Worm (Caenorhabditis elegans) whole organism, early embryonic: Measurements from ENCODE around the gene srt-30.

ENCODE experiments used
- B0310.2 ChIP-seq: sonication (generic microtip); optimal IDR thresholded peaks from 2 replicates; lab custom pipeline; 2016; ENCODE audit warnings: mild to moderate bottlenecking, missing genetic modification characterization, missing compliant biosample characterization
- F13C5.2 ChIP-seq: sonication (generic microtip); optimal IDR thresholded peaks from 2 replicates; lab custom pipeline; 2017; ENCODE audit warnings: mild to moderate bottlenecking, missing genetic modification characterization, inconsistent platforms, missing compliant biosample characterization
- aly-1 ChIP-seq: sonication (generic microtip); optimal IDR thresholded peaks from 2 replicates; lab custom pipeline; 2016; ENCODE audit warnings: missing genetic modification characterization, missing compliant biosample characterization
- ama-1 ChIP-seq: fragments of 150-350 bp; optimal IDR thresholded peaks from 2 replicates; lab custom pipeline; 2014
- ceh-13 ChIP-seq: fragments of 200-800 bp; sonication (Bioruptor generic); optimal IDR thresholded peaks from 2 replicates; lab custom pipeline; 2018; ENCODE audit warnings: mild to moderate bottlenecking, missing genetic modification characterization, missing compliant biosample characterization
- ceh-36 ChIP-seq: sonication (generic microtip); optimal IDR thresholded peaks from 2 replicates; lab custom pipeline; 2016; ENCODE audit warnings: missing genetic modification characterization, inconsistent platforms, missing compliant biosample characterization
- ets-7 ChIP-seq: sonication (generic microtip); optimal IDR thresholded peaks from 2 replicates; lab custom pipeline; 2016; ENCODE audit warnings: missing genotype, missing genetic modification characterization, missing compliant biosample characterization
- flt-1 ChIP-seq: fragments of 200-800 bp; sonication (Bioruptor generic); IDR thresholded peaks from 2 replicates; pipeline ENCODE4 v1.3.6; 2022; ENCODE audit warnings: missing genetic modification characterization, missing compliant biosample characterization
- hmbx-1 ChIP-seq: sonication (generic microtip); optimal IDR thresholded peaks from 2 replicates; lab custom pipeline; 2016; ENCODE audit warnings: mild to moderate bottlenecking, missing genetic modification characterization, missing compliant biosample characterization
- hmg-4 ChIP-seq: fragments of 200-800 bp; sonication (Bioruptor generic); optimal IDR thresholded peaks from 2 replicates; lab custom pipeline; 2018; ENCODE audit warnings: mild to moderate bottlenecking, missing genetic modification characterization, missing compliant biosample characterization
- hnd-1 ChIP-seq: sonication (generic microtip); optimal IDR thresholded peaks from 2 replicates; lab custom pipeline; 2016; ENCODE audit warnings: missing genetic modification characterization, missing compliant biosample characterization
- pes-1 ChIP-seq: fragments of 200-800 bp; sonication (Bioruptor generic); IDR thresholded peaks from 2 replicates; pipeline ENCODE4 v1.3.6; 2022; ENCODE audit warnings: missing genetic modification reagents, missing genetic modification characterization, missing compliant biosample characterization
- scrt-1 ChIP-seq: fragments of 200-800 bp; sonication (Bioruptor generic); IDR thresholded peaks from 2 replicates; pipeline ENCODE4 v1.3.6; 2022; ENCODE audit warnings: missing genetic modification characterization, missing compliant biosample characterization
- sea-1 ChIP-seq: fragments of 200-800 bp; sonication (Bioruptor generic); conservative IDR thresholded peaks from 2 replicates; pipeline ENCODE4 v1.3.6; 2022; ENCODE audit warnings: missing genetic modification characterization, missing compliant biosample characterization
- tbx-11 ChIP-seq: fragments of 200-800 bp; sonication (Bioruptor generic); IDR thresholded peaks from 2 replicates; pipeline ENCODE4 v1.3.6; 2022; ENCODE audit warnings: missing genetic modification characterization, missing compliant biosample characterization
- tbx-37 ChIP-seq: fragments of 200-800 bp; sonication (Bioruptor generic); conservative IDR thresholded peaks from 2 replicates; pipeline ENCODE4 v1.3.6; 2022; ENCODE audit warnings: missing genetic modification reagents, missing genetic modification characterization, missing compliant biosample characterization
- tra-4 ChIP-seq: sonication (generic microtip); optimal IDR thresholded peaks from 2 replicates; lab custom pipeline; 2017; ENCODE audit warnings: missing genetic modification characterization, missing compliant biosample characterization

srt-30 gene

ce11 chrV:3776946-3777345 lies 23.3 kb downstream of the srt-30 start:
- TF ChIP-seq aly-1 (tag; lab: Kevin White, UChicago) (no peak), B0310.2 (tag; lab: Kevin White, UChicago) (no peak), tbx-37 (GFP tag; lab: Robert Waterston, UW) (no peak), F13C5.2 (tag; lab: Kevin White, UChicago) (no peak), sea-1 (no peak), tra-4 (tag; lab: Kevin White, UChicago) (no peak), tbx-11 (GFP tag; lab: Robert Waterston, UW) (no peak), ama-1 (lab: Kevin White, UChicago) (no peak)

- no peak for TF ChIP-seq pes-1 (GFP tag; lab: Robert Waterston, UW)
- TF ChIP-seq tbx-37 (GFP tag; lab: Robert Waterston, UW), result no peak
- no peak for TF ChIP-seq B0310.2 (tag; lab: Kevin White, UChicago)
- TF ChIP-seq ceh-36 (tag; lab: Kevin White, UChicago), result no peak
- TF ChIP-seq scrt-1, result no peak
- no peak for TF ChIP-seq sea-1
- TF ChIP-seq tbx-11 (GFP tag; lab: Robert Waterston, UW), result no peak
- TF ChIP-seq ceh-13 (GFP tag; lab: Kevin White, UChicago), result no peak
- no peak for TF ChIP-seq F13C5.2 (tag; lab: Kevin White, UChicago)
Measured at ce11 chrV:3776086-3776589, 24.1 kb downstream of the srt-30 start, which contains the start of gene cysl-3. cysl-3 (minus strand) TSS chrV:3776136.

- TF ChIP-seq hmg-4 (GFP tag; lab: Kevin White, UChicago) (no peak), hmbx-1 (tag; lab: Kevin White, UChicago) (no peak), ceh-13 (GFP tag; lab: Kevin White, UChicago) (no peak), tbx-11 (GFP tag; lab: Robert Waterston, UW) (no peak), pes-1 (GFP tag; lab: Robert Waterston, UW) (no peak), aly-1 (tag; lab: Kevin White, UChicago) (no peak), flt-1 (GFP tag; lab: Robert Waterston, UW) (no peak), sea-1 (no peak), F13C5.2 (tag; lab: Kevin White, UChicago) (no peak), scrt-1 (no peak), hnd-1 (no peak), ceh-36 (tag; lab: Kevin White, UChicago) (no peak), B0310.2 (tag; lab: Kevin White, UChicago) (no peak)
Measured at ce11 chrV:3774653-3775052, 25.6 kb downstream of the srt-30 start.

ce11 chrV:3773618-3774017 lies 26.7 kb downstream of the srt-30 start:
- TF ChIP-seq ceh-13 (GFP tag; lab: Kevin White, UChicago) (no peak), ets-7 (no peak), hnd-1 (no peak), tra-4 (tag; lab: Kevin White, UChicago) (no peak), hmbx-1 (tag; lab: Kevin White, UChicago) (no peak), aly-1 (tag; lab: Kevin White, UChicago) (no peak), tbx-11 (GFP tag; lab: Robert Waterston, UW) (no peak), scrt-1 (no peak), ama-1 (lab: Kevin White, UChicago) (no peak), hmg-4 (GFP tag; lab: Kevin White, UChicago) (no peak), tbx-37 (GFP tag; lab: Robert Waterston, UW) (no peak), F13C5.2 (tag; lab: Kevin White, UChicago) (no peak), ceh-36 (tag; lab: Kevin White, UChicago) (no peak), pes-1 (GFP tag; lab: Robert Waterston, UW) (no peak)

- TF ChIP-seq tra-4 (tag; lab: Kevin White, UChicago), result no peak
Measured at ce11 chrV:3771437-3772256, 28.6 kb downstream of the srt-30 start, which contains the start of the genes R08E5.1 and rips-1. R08E5.1 (minus strand) TSS chrV:3771518. rips-1 (plus strand) TSS chrV:3772021.

ce11 chrV:3768270-3768669 lies 32.0 kb downstream of the srt-30 start, which contains the start of gene R08E5.4:
R08E5.4 (plus strand) TSS chrV:3768570.
- TF ChIP-seq F13C5.2 (tag; lab: Kevin White, UChicago) (no peak), ets-7 (no peak), ceh-36 (tag; lab: Kevin White, UChicago) (no peak)

ce11 chrV:3766904-3767303 lies 33.4 kb downstream of the srt-30 start, which contains the start of gene Y39H10A.1:
Y39H10A.1 (plus strand) TSS chrV:3767204.
- TF ChIP-seq tra-4 (tag; lab: Kevin White, UChicago) (no peak), ceh-36 (tag; lab: Kevin White, UChicago) (no peak), hmbx-1 (tag; lab: Kevin White, UChicago) (no peak), aly-1 (tag; lab: Kevin White, UChicago) (no peak), ceh-13 (GFP tag; lab: Kevin White, UChicago) (no peak), tbx-37 (GFP tag; lab: Robert Waterston, UW) (no peak), flt-1 (GFP tag; lab: Robert Waterston, UW) (no peak), ets-7 (no peak), hnd-1 (no peak), B0310.2 (tag; lab: Kevin White, UChicago) (no peak), F13C5.2 (tag; lab: Kevin White, UChicago) (no peak), pes-1 (GFP tag; lab: Robert Waterston, UW) (no peak)
